Fruit fly (Drosophila melanogaster): ENCODE results near the gene CG31463.

The CG31463 gene

dm6 chr3R:8316344-8317105, 24.4 kb downstream of the CG31463 start, which contains the start of gene Coq2:
Gene Coq2 (minus strand): TSS chr3R:8316543.
- no peak for TF ChIP-seq noc (tag; optimal IDR thresholded peaks at IDR 0.05)

- peak; percentile 44 for TF ChIP-seq noc (tag; optimal IDR thresholded peaks at IDR 0.05)
These were observed 25.1 kb downstream of the CG31463 start, which contains the start of gene Ctr1B for dm6 chr3R:8317215-8317614. Gene Ctr1B (plus strand): TSS chr3R:8317612.

dm6 chr3R:8317709-8318335, 25.7 kb downstream of the CG31463 start:
- TF ChIP-seq noc (tag; optimal IDR thresholded peaks at IDR 0.05): no peak

- TF ChIP-seq noc (tag; optimal IDR thresholded peaks at IDR 0.05): no peak
These were observed 29.3 kb downstream of the CG31463 start, which contains the start of gene Or85a for dm6 chr3R:8321447-8321846. Gene Or85a (plus strand): TSS chr3R:8321747.

- TF ChIP-seq noc (tag; optimal IDR thresholded peaks at IDR 0.05): no peak
These were observed 31.9 kb downstream of the CG31463 start, which contains the start of gene CG7443 for dm6 chr3R:8324016-8324415. Gene CG7443 (plus strand): TSS chr3R:8324316.

- no peak for TF ChIP-seq noc (tag; optimal IDR thresholded peaks at IDR 0.05)
These were observed 34.7 kb downstream of the CG31463 start for dm6 chr3R:8326884-8327283.

dm6 chr3R:8327967-8328789, 36.0 kb downstream of the CG31463 start:
- no peak for TF ChIP-seq noc (tag; optimal IDR thresholded peaks at IDR 0.05)

- no peak for TF ChIP-seq noc (tag; optimal IDR thresholded peaks at IDR 0.05)
These were observed 37.5 kb downstream of the CG31463 start for dm6 chr3R:8329628-8330027.

- no peak for TF ChIP-seq noc (tag; optimal IDR thresholded peaks at IDR 0.05)
These were observed 41.8 kb downstream of the CG31463 start, which contains the start of gene Poxm for dm6 chr3R:8333768-8334470. Gene Poxm (minus strand): TSS chr3R:8333792.

dm6 chr3R:8334471-8334783, 42.3 kb downstream of the CG31463 start:
- TF ChIP-seq noc (tag; optimal IDR thresholded peaks at IDR 0.05): no peak

- TF ChIP-seq noc (tag; optimal IDR thresholded peaks at IDR 0.05): no peak
These were observed 42.8 kb downstream of the CG31463 start for dm6 chr3R:8334982-8335381.

- TF ChIP-seq noc (tag; optimal IDR thresholded peaks at IDR 0.05): no peak
These were observed 44.0 kb downstream of the CG31463 start for dm6 chr3R:8336012-8336567.

- TF ChIP-seq noc (tag; optimal IDR thresholded peaks at IDR 0.05): peak; percentile 17
These were observed 48.6 kb downstream of the CG31463 start, which contains the start of the genes COX7A and Arl2 for dm6 chr3R:8340675-8341275. Gene COX7A (minus strand): TSS chr3R:8341043. Gene Arl2 (plus strand): TSS chr3R:8341100.

Measured in whole organism, larva.